Worm (Caenorhabditis elegans) whole organism, midembryonic: Measurements from ENCODE around the gene Y66A7A.7.

Source experiments
- T22C8.4 ChIP-seq: fragments of 200-800 bp; sonication (Bioruptor generic); IDR thresholded peaks from 2 replicates; pipeline ENCODE4 v1.3.6; 2022; ENCODE audit warnings: missing genetic modification characterization, missing compliant biosample characterization
- cog-1 ChIP-seq: sonication (generic microtip); optimal IDR thresholded peaks from 2 replicates; lab custom pipeline; 2016; ENCODE audit warnings: missing genetic modification characterization, missing compliant biosample characterization
- flt-1 ChIP-seq: fragments of 200-800 bp; sonication (Bioruptor generic); IDR thresholded peaks from 2 replicates; pipeline ENCODE4 v1.3.6; 2022; ENCODE audit warnings: missing genetic modification characterization, missing compliant biosample characterization
- med-1 ChIP-seq: sonication (generic microtip); optimal IDR thresholded peaks from 2 replicates; lab custom pipeline; 2017; ENCODE audit warnings: missing genetic modification characterization, mild to moderate bottlenecking, missing compliant biosample characterization, antibody characterized with exemption, missing genetic modification reagents; ENCODE audit not compliant: insufficient read depth
- ref-1 ChIP-seq: fragments of 200-800 bp; sonication (Bioruptor generic); conservative IDR thresholded peaks from 2 replicates; pipeline ENCODE4 v1.3.6; 2022; ENCODE audit warnings: missing genetic modification reagents, missing genetic modification characterization, missing compliant biosample characterization
- tab-1 ChIP-seq: fragments of 200-800 bp; sonication (Bioruptor generic); IDR thresholded peaks from 2 replicates; pipeline ENCODE4 v1.3.6; 2022; ENCODE audit warnings: missing genetic modification characterization, missing compliant biosample characterization
- ztf-23 ChIP-seq: fragments of 200-800 bp; sonication (Bioruptor generic); IDR thresholded peaks from 2 replicates; pipeline ENCODE4 v1.3.6; 2022; ENCODE audit warnings: missing genetic modification reagents, missing genetic modification characterization, missing compliant biosample characterization

ce11 chrIII:11592096-11592495 lies 37.2 kb downstream of the Y66A7A.7 start:
- TF ChIP-seq cog-1 (tag; lab: Kevin White, UChicago): no peak
- TF ChIP-seq ztf-23 (GFP tag; lab: Robert Waterston, UW): no peak
- no peak for TF ChIP-seq ref-1 (GFP tag; lab: Robert Waterston, UW)
- TF ChIP-seq tab-1 (GFP tag; lab: Robert Waterston, UW): no peak
- TF ChIP-seq T22C8.4 (GFP tag; lab: Robert Waterston, UW): peak; percentile 77
- no peak for TF ChIP-seq flt-1 (GFP tag; lab: Robert Waterston, UW)
- no peak for TF ChIP-seq med-1
